Fruit fly (Drosophila melanogaster): ENCODE results near the gene eIF4E1.

Gene eIF4E1

dm6 chr3L:9383345-9384075 lies 18.8 kb downstream of the eIF4E1 start, which contains the start of gene Hsp27 (continued):
- peak; percentile 93 for TF ChIP-seq CrebB (tag; optimal IDR thresholded peaks at IDR 0.05)
- TF ChIP-seq Hsf (GFP tag; optimal IDR thresholded peaks at IDR 0.05), result peak; percentile 97
- TF ChIP-seq CG1602 (GFP tag; optimal IDR thresholded peaks at IDR 0.05), result peak; percentile 98
- peak; percentile 70 for TF ChIP-seq Sry-β (GFP tag; optimal IDR thresholded peaks at IDR 0.05)
- peak; percentile 92 for TF ChIP-seq CG4707 (GFP tag; optimal IDR thresholded peaks at IDR 0.05)
- TF ChIP-seq slou (GFP tag; optimal IDR thresholded peaks at IDR 0.05), result peak; percentile 97
- peak; percentile 96 for TF ChIP-seq CG11723 (GFP tag; optimal IDR thresholded peaks at IDR 0.05)
- TF ChIP-seq CG13123 (GFP tag; optimal IDR thresholded peaks at IDR 0.05), result peak; percentile 95
- peak; percentile 22 to 27 for TF ChIP-seq Trl (optimal IDR thresholded peaks at IDR 0.05)
- peak; percentile 95 for TF ChIP-seq Trl (GFP tag; optimal IDR thresholded peaks at IDR 0.05)
- TF ChIP-seq Sin3A (optimal IDR thresholded peaks at IDR 0.05), result no peak
- TF ChIP-seq Med (GFP tag), result peak; percentile 98
- peak; percentile 97 for TF ChIP-seq CG12942 (GFP tag; optimal IDR thresholded peaks at IDR 0.05)
- peak; percentile 97 for TF ChIP-seq HmgZ (tag; optimal IDR thresholded peaks at IDR 0.05)
- TF ChIP-seq Hr78 (GFP tag; optimal IDR thresholded peaks at IDR 0.05), result peak in 1 of 2 experiments; percentile 92
- no peak for TF ChIP-seq vnd (GFP tag; IDR thresholded peaks at IDR 0.05; ENCODE audit: partially characterized antibody)
- peak; percentile 96 for TF ChIP-seq CG33213 (GFP tag; optimal IDR thresholded peaks at IDR 0.05)
- TF ChIP-seq CG1529 (GFP tag; optimal IDR thresholded peaks at IDR 0.05), result peak; percentile 98
- peak; percentile 99 for TF ChIP-seq CG32772 (GFP tag; IDR thresholded peaks at IDR 0.05)
- peak; percentile 99 for TF ChIP-seq CG31441 (GFP tag; IDR thresholded peaks at IDR 0.05)
- TF ChIP-seq crol (GFP tag; IDR thresholded peaks at IDR 0.05), result peak; percentile 75
- TF ChIP-seq Ets97D (GFP tag; optimal IDR thresholded peaks at IDR 0.05), result peak; percentile 90
- TF ChIP-seq Sox100B (GFP tag; optimal IDR thresholded peaks at IDR 0.05), result peak; percentile 97
- peak; percentile 80 for TF ChIP-seq wek (GFP tag; optimal IDR thresholded peaks at IDR 0.05)
- peak; percentile 95 for TF ChIP-seq Side (GFP tag; optimal IDR thresholded peaks at IDR 0.05)
- peak; percentile 79 for TF ChIP-seq CG30020 (tag; optimal IDR thresholded peaks at IDR 0.05)
- peak; percentile 98 for TF ChIP-seq CG10209 (GFP tag; optimal IDR thresholded peaks at IDR 0.05)
- no peak for TF ChIP-seq CG6791 (GFP tag; IDR thresholded peaks at IDR 0.05; ENCODE audit: partially characterized antibody)
- TF ChIP-seq D (optimal IDR thresholded peaks at IDR 0.05), result no peak
- TF ChIP-seq D (GFP tag; optimal IDR thresholded peaks at IDR 0.05), result peak; percentile 98
- peak; percentile 97 for TF ChIP-seq CG14050 (GFP tag; IDR thresholded peaks at IDR 0.05)
- TF ChIP-seq slbo (GFP tag; IDR thresholded peaks at IDR 0.05), result peak; percentile 99
- TF ChIP-seq Aef1 (GFP tag; IDR thresholded peaks at IDR 0.05), result peak; percentile 98
- peak; percentile 93 for TF ChIP-seq NK7.1 (GFP tag; optimal IDR thresholded peaks at IDR 0.05)
- peak; percentile 96 for TF ChIP-seq CG12299 (tag; optimal IDR thresholded peaks at IDR 0.05)
- peak; percentile 71 for TF ChIP-seq bigmax (GFP tag; optimal IDR thresholded peaks at IDR 0.05)
- peak; percentile 99 for TF ChIP-seq CG34422 (GFP tag; IDR thresholded peaks at IDR 0.05)
- TF ChIP-seq hb (GFP tag; IDR thresholded peaks at IDR 0.05; ENCODE audit: partially characterized antibody), result no peak
- peak; percentile 96 for TF ChIP-seq D19A (tag; optimal IDR thresholded peaks at IDR 0.05)
- TF ChIP-seq Mrtf (GFP tag; IDR thresholded peaks at IDR 0.05), result peak; percentile 98
- peak; percentile 99 for TF ChIP-seq nmo (GFP tag; optimal IDR thresholded peaks at IDR 0.05)
- no peak for TF ChIP-seq zen2 (GFP tag; IDR thresholded peaks at IDR 0.05; ENCODE audit: partially characterized antibody)
- TF ChIP-seq CG12155 (GFP tag; optimal IDR thresholded peaks at IDR 0.05), result peak; percentile 96
- TF ChIP-seq CG31388 (GFP tag; optimal IDR thresholded peaks at IDR 0.05), result peak; percentile 96
- TF ChIP-seq gcm2 (GFP tag; optimal IDR thresholded peaks at IDR 0.05), result peak; percentile 92
- peak; percentile 93 for TF ChIP-seq Doc2 (GFP tag; IDR thresholded peaks at IDR 0.05)
- TF ChIP-seq Kr (GFP tag; optimal IDR thresholded peaks at IDR 0.05), result peak; percentile 33
- TF ChIP-seq CG7963 (GFP tag; IDR thresholded peaks at IDR 0.05; ENCODE audit: partially characterized antibody), result no peak
- peak; percentile 95 for TF ChIP-seq CG6683 (GFP tag; optimal IDR thresholded peaks at IDR 0.05)
- peak; percentile 87 for TF ChIP-seq sug (tag; optimal IDR thresholded peaks at IDR 0.05)
